Worm (Caenorhabditis elegans): Measurements from ENCODE around the gene dap-3.

The dap-3 gene

DNA sequence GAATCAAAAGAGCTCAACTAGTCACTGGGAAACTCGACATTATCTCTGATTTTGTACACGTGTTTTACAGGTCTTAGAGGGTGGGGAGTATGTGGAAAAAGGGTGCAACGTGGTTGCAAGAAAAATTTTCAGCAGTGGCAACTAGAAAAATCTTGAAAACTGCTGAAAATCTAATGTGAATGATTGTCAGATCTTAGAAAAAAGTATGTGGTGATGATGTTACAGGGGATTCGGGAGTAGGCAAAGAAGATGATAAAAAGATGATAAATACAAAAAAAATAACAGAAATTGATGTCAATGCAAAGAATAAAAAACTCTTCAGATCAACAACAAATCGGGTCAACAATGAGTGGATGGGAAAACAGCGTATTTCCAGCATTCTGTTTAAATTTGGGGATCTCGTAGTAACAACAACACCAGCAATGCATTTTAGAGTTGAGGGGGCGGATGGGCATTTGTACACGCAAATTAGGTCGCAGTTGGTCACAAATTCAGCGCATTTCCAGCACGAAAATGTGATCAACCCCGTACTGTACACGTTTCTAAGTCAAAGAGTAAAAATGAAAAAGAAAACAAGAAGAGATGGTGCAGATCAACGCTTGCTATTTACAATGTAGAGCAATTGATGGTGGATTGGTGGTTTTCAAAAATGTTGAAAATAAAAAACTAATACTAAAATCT lies 37.3 kb upstream of the dap-3 start:
- TF ChIP-seq nhr-77 (tag; optimal IDR thresholded peaks at IDR 0.05) (no peak), jun-1 (tag; optimal IDR thresholded peaks at IDR 0.05) (peak; percentile 9), elt-1 (tag; optimal IDR thresholded peaks at IDR 0.05) (peak; percentile 7), nhr-23 (tag; optimal IDR thresholded peaks at IDR 0.05) (no peak), elt-3 (tag; optimal IDR thresholded peaks at IDR 0.05) (peak in 1 of 3 experiments; percentile 11), ama-1 (optimal IDR thresholded peaks at IDR 0.05) (peak; percentile 47), R02D3.7 (tag; optimal IDR thresholded peaks at IDR 0.05) (no peak), nhr-25 (tag; optimal IDR thresholded peaks at IDR 0.05) (peak; percentile 8), pha-4 (tag; optimal IDR thresholded peaks at IDR 0.05) (peak; percentile 27)

DNA sequence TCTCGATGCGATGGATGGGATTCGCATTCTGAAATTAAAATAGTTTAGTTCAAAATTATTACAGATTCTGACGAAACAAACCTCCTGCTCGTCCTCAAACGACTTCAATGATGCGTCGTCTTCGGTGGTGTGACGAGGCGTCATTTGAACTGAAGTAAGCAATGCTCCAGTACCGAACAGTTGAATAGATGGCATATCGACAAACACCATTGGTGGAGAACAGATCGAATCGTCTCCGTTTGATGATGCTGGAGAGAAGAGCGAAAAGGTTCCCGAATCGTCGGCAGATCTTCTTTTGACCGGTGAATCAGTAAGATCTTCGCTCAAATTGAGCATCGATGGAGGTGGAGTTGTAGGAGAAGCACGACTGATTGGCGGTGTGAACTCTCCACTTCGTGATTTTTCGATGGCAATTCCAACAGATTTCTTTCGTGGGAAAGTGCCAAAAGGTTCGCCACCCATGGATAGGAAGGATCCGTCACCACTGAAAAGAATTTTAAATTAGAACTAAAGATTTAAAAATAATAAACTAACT lies 36.5 kb upstream of the dap-3 start:
- TF ChIP-seq ama-1 (optimal IDR thresholded peaks at IDR 0.05), result peak; percentile 95
- no peak for TF ChIP-seq R02D3.7 (tag; optimal IDR thresholded peaks at IDR 0.05)
- peak; percentile 1 for TF ChIP-seq tbx-2 (tag; optimal IDR thresholded peaks at IDR 0.05)
- peak; percentile 26 for TF ChIP-seq ztf-4 (tag; optimal IDR thresholded peaks at IDR 0.05)

DNA sequence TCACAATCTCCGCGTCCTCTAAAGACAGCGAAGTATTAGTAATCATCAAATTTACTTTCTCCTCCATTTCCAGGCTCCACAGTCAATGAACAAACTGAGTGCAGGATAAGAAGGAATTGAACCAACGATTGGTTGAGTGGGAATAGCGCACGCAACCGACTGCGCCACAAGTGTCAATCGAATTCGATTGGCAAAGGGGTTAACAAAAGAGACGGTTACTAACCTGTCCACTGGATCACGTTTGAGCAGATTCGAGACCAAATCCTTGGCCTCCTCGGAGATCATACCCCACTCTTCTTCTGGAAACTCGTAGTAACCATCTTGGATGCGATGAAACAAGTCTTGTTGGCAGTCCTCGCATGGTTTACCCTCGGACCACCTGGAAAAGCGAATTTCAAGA lies 35.7 kb upstream of the dap-3 start:
- TF ChIP-seq ZK546.5 (tag; optimal IDR thresholded peaks at IDR 0.05) (no peak), ama-1 (optimal IDR thresholded peaks at IDR 0.05) (peak; percentile 38), nhr-25 (tag; optimal IDR thresholded peaks at IDR 0.05) (peak; percentile 65), elt-2 (tag; optimal IDR thresholded peaks at IDR 0.05) (no peak), ceh-16 (tag; optimal IDR thresholded peaks at IDR 0.05) (no peak), daf-12 (tag; optimal IDR thresholded peaks at IDR 0.05) (no peak), ztf-11 (tag; optimal IDR thresholded peaks at IDR 0.05) (no peak), nhr-43 (tag; optimal IDR thresholded peaks at IDR 0.05; ENCODE audit: poor library complexity, severe bottlenecking) (peak; percentile 50), jun-1 (tag; optimal IDR thresholded peaks at IDR 0.05) (no peak), R02D3.7 (tag; optimal IDR thresholded peaks at IDR 0.05) (no peak), nhr-77 (tag; optimal IDR thresholded peaks at IDR 0.05) (no peak)

DNA sequence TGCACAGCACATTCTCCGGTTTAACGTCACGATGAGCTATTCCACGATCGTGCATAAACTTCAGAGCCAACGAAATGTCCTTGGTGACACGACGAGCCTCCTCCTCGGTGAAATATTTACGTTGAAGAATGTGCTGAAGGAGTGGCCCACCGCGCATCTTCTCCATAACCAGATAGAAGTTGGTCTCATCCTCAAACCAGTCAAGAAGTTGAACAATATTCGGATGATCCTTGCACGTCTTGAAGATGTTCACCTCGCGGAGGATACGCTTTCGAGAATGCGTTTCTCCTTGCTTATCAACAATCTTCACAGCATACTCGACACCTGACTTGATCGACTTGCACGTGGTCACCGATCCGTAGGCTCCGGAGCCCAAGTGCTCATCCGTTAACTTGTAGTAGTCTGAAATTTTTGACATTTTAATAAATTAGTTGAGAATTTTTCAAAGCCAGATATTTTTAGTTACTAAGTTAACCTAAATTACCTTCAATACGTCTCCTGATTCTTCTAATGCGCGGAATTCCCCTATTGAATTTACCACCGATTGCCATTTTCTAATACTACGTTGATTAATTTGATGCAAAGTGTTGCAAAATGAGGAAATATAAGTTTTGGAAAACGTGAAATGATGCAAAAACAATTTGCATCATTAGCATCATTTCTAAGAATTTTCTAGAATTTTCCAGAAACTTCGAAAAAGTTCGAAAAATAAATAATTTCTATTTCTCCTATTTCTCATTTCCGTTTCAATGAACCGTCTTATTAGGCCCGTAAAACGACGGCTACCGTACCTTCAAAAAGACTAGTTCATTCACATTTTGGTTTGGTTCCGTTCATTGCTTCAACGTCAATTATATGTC lies 34.8 kb upstream of the dap-3 start:
- no peak for TF ChIP-seq nhr-23 (tag; optimal IDR thresholded peaks at IDR 0.05)
- TF ChIP-seq nhr-237 (tag; optimal IDR thresholded peaks at IDR 0.05), result no peak
- TF ChIP-seq ceh-28 (tag; optimal IDR thresholded peaks at IDR 0.05), result no peak
- no peak for TF ChIP-seq fkh-2 (tag; optimal IDR thresholded peaks at IDR 0.05)
- TF ChIP-seq aly-2 (tag; optimal IDR thresholded peaks at IDR 0.05), result no peak
- TF ChIP-seq unc-62 (GFP tag; optimal IDR thresholded peaks at IDR 0.05), result no peak
- TF ChIP-seq sea-2 (GFP tag; optimal IDR thresholded peaks at IDR 0.05), result no peak
- TF ChIP-seq lin-39 (tag; optimal IDR thresholded peaks at IDR 0.05), result no peak
- TF ChIP-seq jun-1 (tag; optimal IDR thresholded peaks at IDR 0.05), result no peak
- peak; percentile 16 for TF ChIP-seq nfya-1 (tag; optimal IDR thresholded peaks at IDR 0.05; ENCODE audit: insufficient read depth)
- no peak for TF ChIP-seq zag-1 (tag; optimal IDR thresholded peaks at IDR 0.05)
- TF ChIP-seq lin-15B (tag; optimal IDR thresholded peaks at IDR 0.05), result no peak
- no peak for TF ChIP-seq elt-3 (tag; optimal IDR thresholded peaks at IDR 0.05)
- TF ChIP-seq eor-1 (tag; optimal IDR thresholded peaks at IDR 0.05), result peak in 1 of 2 experiments; percentile 28
- TF ChIP-seq elt-2 (tag; optimal IDR thresholded peaks at IDR 0.05), result no peak
- no peak for TF ChIP-seq fkh-10 (GFP tag; optimal IDR thresholded peaks at IDR 0.05)
- TF ChIP-seq lsy-12 (tag; optimal IDR thresholded peaks at IDR 0.05), result no peak
- no peak for TF ChIP-seq nhr-11 (tag; optimal IDR thresholded peaks at IDR 0.05)
- TF ChIP-seq mml-1 (tag; optimal IDR thresholded peaks at IDR 0.05), result no peak
- TF ChIP-seq ceh-16 (tag; optimal IDR thresholded peaks at IDR 0.05), result no peak
- peak; percentile 37 for TF ChIP-seq nhr-43 (tag; optimal IDR thresholded peaks at IDR 0.05; ENCODE audit: poor library complexity, severe bottlenecking)
- no peak for TF ChIP-seq elt-1 (tag; optimal IDR thresholded peaks at IDR 0.05)
- peak; percentile 70 for TF ChIP-seq ama-1 (optimal IDR thresholded peaks at IDR 0.05)
- TF ChIP-seq egl-5 (tag; optimal IDR thresholded peaks at IDR 0.05), result no peak
- no peak for TF ChIP-seq ZK546.5 (tag; optimal IDR thresholded peaks at IDR 0.05)
- TF ChIP-seq nhr-76 (tag; optimal IDR thresholded peaks at IDR 0.05), result no peak
- no peak for TF ChIP-seq nhr-28 (tag; optimal IDR thresholded peaks at IDR 0.05)
- TF ChIP-seq ztf-4 (tag; optimal IDR thresholded peaks at IDR 0.05), result no peak
- TF ChIP-seq nhr-77 (tag; optimal IDR thresholded peaks at IDR 0.05), result no peak
- TF ChIP-seq fos-1 (tag; optimal IDR thresholded peaks at IDR 0.05), result no peak
- TF ChIP-seq pha-4 (tag; optimal IDR thresholded peaks at IDR 0.05), result peak; percentile 3
- TF ChIP-seq nhr-67 (tag; optimal IDR thresholded peaks at IDR 0.05), result no peak
- TF ChIP-seq tbx-2 (tag; optimal IDR thresholded peaks at IDR 0.05), result no peak
- TF ChIP-seq nhr-12 (tag; optimal IDR thresholded peaks at IDR 0.05), result no peak
- no peak for TF ChIP-seq unc-39 (tag; optimal IDR thresholded peaks at IDR 0.05)
- TF ChIP-seq ceh-9 (tag; optimal IDR thresholded peaks at IDR 0.05), result no peak
- no peak for TF ChIP-seq pqm-1 (tag; optimal IDR thresholded peaks at IDR 0.05)
- no peak for TF ChIP-seq R02D3.7 (tag; optimal IDR thresholded peaks at IDR 0.05)
